Fruit fly (Drosophila melanogaster): ENCODE results near the gene Rpt2.
A peak's percentile ranks its signal among the peaks of the same experiment; 100 is the strongest.

Gene Rpt2

dm6 chr3R:23889922-23890321 lies 41.4 kb downstream of the Rpt2 start, which contains the start of gene Pli:
Gene Pli, minus strand, starts transcription at chr3R:23890052.
- peak; percentile 75 for TF ChIP-seq CG17801 (GFP tag; optimal IDR thresholded peaks at IDR 0.05; ENCODE audit: partially characterized antibody)

dm6 chr3R:23888273-23889220 lies 42.8 kb downstream of the Rpt2 start:
- TF ChIP-seq CG17801 (GFP tag; optimal IDR thresholded peaks at IDR 0.05; ENCODE audit: partially characterized antibody): peak; percentile 36

dm6 chr3R:23887572-23887971 lies 43.8 kb downstream of the Rpt2 start:
- no peak for TF ChIP-seq CG17801 (GFP tag; optimal IDR thresholded peaks at IDR 0.05; ENCODE audit: partially characterized antibody)

dm6 chr3R:23887096-23887421 lies 44.3 kb downstream of the Rpt2 start:
- peak; percentile 98 for TF ChIP-seq CG17801 (GFP tag; optimal IDR thresholded peaks at IDR 0.05; ENCODE audit: partially characterized antibody)

- peak; percentile 92 for TF ChIP-seq CG17801 (GFP tag; optimal IDR thresholded peaks at IDR 0.05; ENCODE audit: partially characterized antibody)
Measured at dm6 chr3R:23886270-23887095, 44.9 kb downstream of the Rpt2 start.

dm6 chr3R:23885660-23886059 lies 45.7 kb downstream of the Rpt2 start:
- no peak for TF ChIP-seq CG17801 (GFP tag; optimal IDR thresholded peaks at IDR 0.05; ENCODE audit: partially characterized antibody)

- TF ChIP-seq CG17801 (GFP tag; optimal IDR thresholded peaks at IDR 0.05; ENCODE audit: partially characterized antibody): no peak
Measured at dm6 chr3R:23885182-23885581, 46.2 kb downstream of the Rpt2 start.

dm6 chr3R:23884088-23884727 lies 47.1 kb downstream of the Rpt2 start:
- TF ChIP-seq CG17801 (GFP tag; optimal IDR thresholded peaks at IDR 0.05; ENCODE audit: partially characterized antibody): no peak

dm6 chr3R:23880280-23880679 lies 51.1 kb downstream of the Rpt2 start:
- no peak for TF ChIP-seq CG17801 (GFP tag; optimal IDR thresholded peaks at IDR 0.05; ENCODE audit: partially characterized antibody)

Data from ovary, adult (tissue).